Worm (Caenorhabditis elegans) whole organism, L1 larva: Measurements from ENCODE around the gene wrt-5.
A peak's percentile ranks its signal among the peaks of the same experiment; 100 is the strongest.

Experiments
- C16A3.4 ChIP-seq: fragments of 150-350 bp; optimal IDR thresholded peaks from 2 replicates; lab custom pipeline; 2014; ENCODE audit warnings: missing biosample characterization, missing genetic modification characterization
- C34B4.2 ChIP-seq: sonication (generic microtip); optimal IDR thresholded peaks from 2 replicates; lab custom pipeline; 2017; ENCODE audit warnings: mild to moderate bottlenecking, missing genetic modification characterization, missing compliant biosample characterization
- F16B12.6 ChIP-seq: fragments of 150-350 bp; optimal IDR thresholded peaks from 2 replicates; lab custom pipeline; 2014; ENCODE audit warnings: missing biosample characterization, missing genetic modification characterization
- Y116A8C.19 ChIP-seq: sonication (generic microtip); optimal IDR thresholded peaks from 2 replicates; lab custom pipeline; 2016; ENCODE audit warnings: missing compliant biosample characterization, missing genetic modification characterization, borderline replicate concordance
- aha-1 ChIP-seq: fragments of 150-350 bp; optimal IDR thresholded peaks from 2 replicates; lab custom pipeline; 2014; ENCODE audit warnings: missing biosample characterization, missing genetic modification characterization
- alr-1 ChIP-seq: fragments of 200-800 bp; sonication (Bioruptor generic); optimal IDR thresholded peaks from 2 replicates; lab custom pipeline; 2018; ENCODE audit warnings: borderline replicate concordance, mild to moderate bottlenecking, missing genetic modification characterization, missing compliant biosample characterization
- ama-1 ChIP-seq: fragments of 150-350 bp; optimal IDR thresholded peaks from 2 replicates; lab custom pipeline; 2014
- blmp-1 ChIP-seq: fragments of 150-350 bp; optimal IDR thresholded peaks from 2 replicates; lab custom pipeline; 2014; ENCODE audit warnings: missing biosample characterization, missing genetic modification characterization
- ceh-8 ChIP-seq: fragments of 200-800 bp; sonication (Bioruptor generic); optimal IDR thresholded peaks from 2 replicates; lab custom pipeline; 2018; ENCODE audit warnings: mild to moderate bottlenecking, missing genetic modification characterization, moderate library complexity, missing compliant biosample characterization
- ceh-82 ChIP-seq, 3 experiments: fragments of 150-350 bp in 1 of 3; sonication (generic microtip) in 2 of 3; optimal IDR thresholded peaks; 2 replicates each; lab custom pipeline; 2014 to 2017; ENCODE audit warnings: missing biosample characterization in 3 of 3, missing genetic modification characterization in 3 of 3
- ceh-88 ChIP-seq: fragments of 200-800 bp; sonication (Bioruptor generic); IDR thresholded peaks from 2 replicates; pipeline ENCODE4 v1.3.6; 2022; ENCODE audit warnings: missing genetic modification characterization, missing compliant biosample characterization
- ceh-90 ChIP-seq: sonication (generic microtip); optimal IDR thresholded peaks from 2 replicates; lab custom pipeline; 2016; ENCODE audit warnings: missing genetic modification characterization, missing compliant biosample characterization
- dsc-1 ChIP-seq: sonication (generic microtip); optimal IDR thresholded peaks from 2 replicates; lab custom pipeline; 2016; ENCODE audit warnings: mild to moderate bottlenecking, missing genetic modification characterization, missing compliant biosample characterization
- efl-1 ChIP-seq, 4 experiments: fragments of 150-350 bp; optimal IDR thresholded peaks in 3 of 4; peaks in 1 of 4; 1 replicate in 1 of 4; 2 replicates in 3 of 4; lab custom pipeline; 2014; ENCODE audit warnings: missing biosample characterization in 2 of 4, missing genetic modification characterization in 2 of 4, missing genetic modification reagents in 2 of 4
- egl-27 ChIP-seq, 2 experiments: fragments of 150-350 bp in 1 of 2; sonication (generic microtip); optimal IDR thresholded peaks; 3 replicates each; lab custom pipeline; 2017 to 2018; ENCODE audit warnings: missing biosample characterization in 2 of 2, missing genetic modification characterization in 2 of 2, missing genetic modification reagents in 2 of 2
- elt-3 ChIP-seq, 6 experiments: fragments of 150-350 bp in 1 of 6; sonication (generic microtip); optimal IDR thresholded peaks; 2 replicates each; lab custom pipeline; 2017 to 2018; ENCODE audit warnings: missing biosample characterization in 6 of 6, missing genetic modification characterization in 6 of 6, inconsistent platforms in 1 of 6
- ets-5 ChIP-seq: fragments of 200-800 bp; sonication (Bioruptor generic); IDR thresholded peaks from 2 replicates; pipeline ENCODE4 v1.3.6; 2022; ENCODE audit warnings: missing genetic modification characterization, missing compliant biosample characterization
- fkh-4 ChIP-seq: sonication (generic microtip); optimal IDR thresholded peaks from 2 replicates; lab custom pipeline; 2016; ENCODE audit warnings: missing compliant biosample characterization, missing genetic modification characterization, borderline replicate concordance
- fkh-8 ChIP-seq: sonication (generic microtip); optimal IDR thresholded peaks from 2 replicates; lab custom pipeline; 2016; ENCODE audit warnings: mild to moderate bottlenecking, missing genetic modification characterization, missing compliant biosample characterization
- fos-1 ChIP-seq: fragments of 150-350 bp; optimal IDR thresholded peaks from 2 replicates; lab custom pipeline; 2014; ENCODE audit warnings: missing biosample characterization, missing genetic modification characterization
- hpl-2 ChIP-seq: fragments of 150-350 bp; optimal IDR thresholded peaks from 2 replicates; lab custom pipeline; 2014; ENCODE audit warnings: missing biosample characterization, missing genetic modification reagents, missing genetic modification characterization
- jun-1 ChIP-seq: fragments of 150-350 bp; optimal IDR thresholded peaks from 2 replicates; lab custom pipeline; 2014; ENCODE audit warnings: missing biosample characterization, missing genetic modification reagents, missing genetic modification characterization
- lin-13 ChIP-seq: fragments of 150-350 bp; optimal IDR thresholded peaks from 2 replicates; lab custom pipeline; 2014; ENCODE audit warnings: missing biosample characterization, missing genetic modification reagents, missing genetic modification characterization
- lin-14 ChIP-seq: fragments of 200-800 bp; sonication (Bioruptor generic); optimal IDR thresholded peaks from 2 replicates; lab custom pipeline; 2018; ENCODE audit warnings: mild to moderate bottlenecking, missing genetic modification characterization, moderate library complexity, missing compliant biosample characterization
- lin-15B ChIP-seq: fragments of 150-350 bp; sonication (generic microtip); optimal IDR thresholded peaks from 3 replicates; lab custom pipeline; 2014; ENCODE audit warnings: missing biosample characterization, missing genetic modification characterization
- mef-2 ChIP-seq: fragments of 150-350 bp; optimal IDR thresholded peaks from 2 replicates; lab custom pipeline; 2014; ENCODE audit warnings: missing biosample characterization, missing genetic modification characterization
- mep-1 ChIP-seq: fragments of 150-350 bp; optimal IDR thresholded peaks from 2 replicates; lab custom pipeline; 2014; ENCODE audit warnings: missing biosample characterization, missing genetic modification characterization
- nhr-12 ChIP-seq: sonication (generic microtip); optimal IDR thresholded peaks from 2 replicates; lab custom pipeline; 2017; ENCODE audit warnings: missing biosample characterization, missing genetic modification characterization
- nhr-19 ChIP-seq: fragments of 200-800 bp; sonication (Bioruptor generic); conservative IDR thresholded peaks from 2 replicates; pipeline ENCODE4 v1.3.6; 2022; ENCODE audit warnings: missing genetic modification characterization, missing compliant biosample characterization
- nhr-237 ChIP-seq: fragments of 150-350 bp; optimal IDR thresholded peaks from 2 replicates; lab custom pipeline; 2014; ENCODE audit warnings: missing biosample characterization, missing genetic modification characterization
- nhr-71 ChIP-seq: sonication (generic microtip); optimal IDR thresholded peaks from 2 replicates; lab custom pipeline; 2016; ENCODE audit warnings: mild to moderate bottlenecking, missing genetic modification characterization, moderate library complexity, missing compliant biosample characterization
- nhr-76 ChIP-seq: sonication (generic microtip); optimal IDR thresholded peaks from 2 replicates; lab custom pipeline; 2017; ENCODE audit warnings: missing biosample characterization, missing genetic modification characterization
- nhr-84 ChIP-seq: sonication (generic microtip); optimal IDR thresholded peaks from 2 replicates; lab custom pipeline; 2017; ENCODE audit warnings: missing biosample characterization, missing genetic modification characterization
- nhr-85 ChIP-seq: sonication (generic microtip); peaks from one replicate; lab custom pipeline; 2016; ENCODE audit warnings: missing genetic modification characterization, inconsistent platforms, missing compliant biosample characterization
- nhr-90 ChIP-seq: sonication (generic microtip); optimal IDR thresholded peaks from 2 replicates; lab custom pipeline; 2016; ENCODE audit warnings: mild to moderate bottlenecking, missing genetic modification characterization, missing compliant biosample characterization; ENCODE audit not compliant: poor library complexity
- pax-3 ChIP-seq: fragments of 200-800 bp; sonication (Bioruptor generic); optimal IDR thresholded peaks from 2 replicates; lab custom pipeline; 2018; ENCODE audit warnings: mild to moderate bottlenecking, missing genetic modification characterization, moderate library complexity, missing compliant biosample characterization
- rnt-1 ChIP-seq: sonication (generic microtip); optimal IDR thresholded peaks from 2 replicates; lab custom pipeline; 2016; ENCODE audit warnings: mild to moderate bottlenecking, missing genetic modification characterization, moderate library complexity, missing compliant biosample characterization
- skn-1 ChIP-seq: fragments of 150-350 bp; optimal IDR thresholded peaks from 2 replicates; lab custom pipeline; 2014; ENCODE audit warnings: missing biosample characterization, missing genetic modification characterization
- snpc-4 ChIP-seq: fragments of 150-350 bp; optimal IDR thresholded peaks from 2 replicates; lab custom pipeline; 2014; ENCODE audit warnings: missing biosample characterization, missing genetic modification characterization
- sox-4 ChIP-seq: sonication (generic microtip); optimal IDR thresholded peaks from 2 replicates; lab custom pipeline; 2016; ENCODE audit warnings: missing genetic modification characterization, missing compliant biosample characterization
- sptf-1 ChIP-seq: fragments of 150-350 bp; optimal IDR thresholded peaks from 2 replicates; lab custom pipeline; 2014; ENCODE audit warnings: missing biosample characterization, missing genetic modification characterization
- tlp-1 ChIP-seq: fragments of 150-350 bp; optimal IDR thresholded peaks from 2 replicates; lab custom pipeline; 2014; ENCODE audit warnings: missing biosample characterization, missing genetic modification characterization
- unc-62 ChIP-seq: fragments of 150-350 bp; optimal IDR thresholded peaks from 2 replicates; lab custom pipeline; 2014; ENCODE audit warnings: missing biosample characterization, missing genetic modification reagents, missing genetic modification characterization
- zag-1 ChIP-seq: fragments of 150-350 bp; optimal IDR thresholded peaks from 2 replicates; lab custom pipeline; 2014; ENCODE audit warnings: missing biosample characterization, missing genetic modification characterization
- zip-4 ChIP-seq: fragments of 200-800 bp; sonication (Bioruptor generic); optimal IDR thresholded peaks from 2 replicates; lab custom pipeline; 2018; ENCODE audit warnings: mild to moderate bottlenecking, missing genetic modification characterization, moderate library complexity, missing compliant biosample characterization
- ztf-11 ChIP-seq, 2 experiments: sonication (generic microtip); optimal IDR thresholded peaks; 2 replicates each; lab custom pipeline; 2016 to 2017; ENCODE audit warnings: missing genetic modification characterization in 2 of 2, missing biosample characterization in 1 of 2, missing compliant biosample characterization in 1 of 2
- ztf-4 ChIP-seq: fragments of 150-350 bp; optimal IDR thresholded peaks from 2 replicates; lab custom pipeline; 2014; ENCODE audit warnings: missing biosample characterization, missing genetic modification characterization

The wrt-5 gene

DNA sequence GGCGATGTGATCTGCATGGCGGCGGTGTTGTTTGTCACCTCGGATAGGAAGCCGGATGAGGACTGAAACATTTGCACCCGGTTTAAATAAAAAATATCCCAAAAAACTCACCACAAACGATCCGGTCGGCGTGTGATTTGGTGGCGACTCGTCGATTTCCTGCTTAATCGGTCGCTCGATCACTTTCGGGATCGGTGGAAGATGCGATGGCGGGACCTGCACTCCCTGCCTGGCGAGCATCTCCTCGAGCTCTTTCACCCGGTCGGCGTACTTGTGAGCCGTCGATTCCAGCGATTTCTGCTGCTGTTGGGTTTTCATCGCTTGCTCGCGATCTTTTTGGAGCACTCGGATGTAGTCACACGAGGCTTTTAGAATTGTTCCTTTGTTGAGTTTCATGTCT, 34.7 kb downstream of the wrt-5 start:
- TF ChIP-seq nhr-84 (tag; lab: Kevin White, UChicago) (no peak), nhr-90 (no peak), alr-1 (tag; lab: Kevin White, UChicago) (no peak), ztf-4 (tag; lab: Kevin White, UChicago) (no peak), rnt-1 (tag; lab: Kevin White, UChicago) (no peak), nhr-237 (tag; lab: Kevin White, UChicago) (no peak), elt-3 (tag; optimal IDR thresholded peaks at IDR 0.05; lab: Kevin White, UChicago) (no peak), nhr-76 (tag; lab: Kevin White, UChicago) (no peak), ama-1 (lab: Kevin White, UChicago) (no peak), hpl-2 (GFP tag; lab: Kevin White, UChicago) (no peak), lin-15B (tag; lab: Kevin White, UChicago) (no peak), ztf-11 (tag; optimal IDR thresholded peaks at IDR 0.05; lab: Kevin White, UChicago) (no peak), egl-27 (tag; optimal IDR thresholded peaks at IDR 0.05; lab: Kevin White, UChicago) (no peak), zag-1 (tag; lab: Kevin White, UChicago) (no peak), nhr-85 (tag; lab: Kevin White, UChicago) (no peak), ceh-88 (no peak), Y116A8C.19 (tag; lab: Kevin White, UChicago) (no peak), C16A3.4 (tag; lab: Kevin White, UChicago) (no peak), F16B12.6 (tag; lab: Kevin White, UChicago) (no peak), mep-1 (tag; lab: Kevin White, UChicago) (no peak)
- TF ChIP-seq, all 84 proteins: peak for 0

DNA sequence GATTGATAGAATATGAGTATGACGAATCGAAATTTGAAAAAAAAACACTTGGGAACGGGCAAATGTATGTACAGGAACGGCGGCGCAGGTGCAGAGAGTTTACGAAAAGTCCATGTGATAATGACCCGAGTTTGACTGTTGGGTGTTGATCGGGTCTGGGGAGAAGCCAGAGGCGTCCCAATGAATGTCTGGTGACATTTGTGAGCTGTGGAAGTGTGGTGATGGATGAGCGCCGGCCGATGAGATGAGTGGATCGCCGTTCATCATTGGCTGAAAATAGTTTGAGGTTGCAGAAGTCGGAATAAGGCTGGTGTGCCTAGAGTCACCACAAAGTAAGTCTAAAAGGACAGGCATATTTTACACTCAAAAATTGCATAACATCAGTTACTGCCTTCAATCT, 35.8 kb downstream of the wrt-5 start:
- TF ChIP-seq C34B4.2 (tag; lab: Kevin White, UChicago) (no peak), nhr-85 (tag; lab: Kevin White, UChicago) (peak; percentile 42)
- TF ChIP-seq, all 84 proteins: peak for 1

- TF ChIP-seq ceh-82 (tag; optimal IDR thresholded peaks at IDR 0.05; lab: Kevin White, UChicago) = no peak
- no peak for TF ChIP-seq zip-4 (GFP tag; lab: Kevin White, UChicago)
- no peak for TF ChIP-seq sox-4 (tag; lab: Kevin White, UChicago)
- no peak for TF ChIP-seq snpc-4 (tag; lab: Kevin White, UChicago)
- no peak for TF ChIP-seq tlp-1 (tag; lab: Kevin White, UChicago)
- TF ChIP-seq zag-1 (tag; lab: Kevin White, UChicago) = no peak
- peak; percentile 78 for TF ChIP-seq nhr-85 (tag; lab: Kevin White, UChicago)
- no peak for TF ChIP-seq mep-1 (tag; lab: Kevin White, UChicago)
- TF ChIP-seq fkh-8 (tag; lab: Kevin White, UChicago) = no peak
- no peak for TF ChIP-seq unc-62
- TF ChIP-seq mef-2 (tag; lab: Kevin White, UChicago) = no peak
- TF ChIP-seq nhr-237 (tag; lab: Kevin White, UChicago) = no peak
- no peak for TF ChIP-seq blmp-1 (tag; lab: Kevin White, UChicago)
- no peak for TF ChIP-seq nhr-76 (tag; lab: Kevin White, UChicago)
- TF ChIP-seq lin-13 (GFP tag; lab: Kevin White, UChicago) = peak; percentile 32
- TF ChIP-seq ama-1 (lab: Kevin White, UChicago) = no peak
- TF ChIP-seq efl-1 (optimal IDR thresholded peaks at IDR 0.05; lab: Kevin White, UChicago) = no peak
- TF ChIP-seq efl-1 (GFP tag; optimal IDR thresholded peaks at IDR 0.05 in 1 of 2; lab: Kevin White, UChicago) = no peak
- no peak for TF ChIP-seq nhr-84 (tag; lab: Kevin White, UChicago)
- TF ChIP-seq alr-1 (tag; lab: Kevin White, UChicago) = no peak
- no peak for TF ChIP-seq lin-15B (tag; lab: Kevin White, UChicago)
- TF ChIP-seq ceh-90 (tag; lab: Kevin White, UChicago) = no peak
- no peak for TF ChIP-seq sptf-1 (tag; lab: Kevin White, UChicago)
- TF ChIP-seq nhr-90 = no peak
- no peak for TF ChIP-seq jun-1 (tag; lab: Kevin White, UChicago)
- TF ChIP-seq ceh-8 (GFP tag; lab: Kevin White, UChicago) = no peak
- no peak for TF ChIP-seq aha-1 (tag; lab: Kevin White, UChicago)
- no peak for TF ChIP-seq pax-3 (tag; lab: Kevin White, UChicago)
- TF ChIP-seq lin-14 = no peak
- peak; percentile 22 for TF ChIP-seq nhr-71 (tag; lab: Kevin White, UChicago)
- no peak for TF ChIP-seq ztf-11 (tag; optimal IDR thresholded peaks at IDR 0.05; lab: Kevin White, UChicago)
- peak; percentile 1 for TF ChIP-seq rnt-1 (tag; lab: Kevin White, UChicago)
- TF ChIP-seq fos-1 (tag; lab: Kevin White, UChicago) = no peak
- TF ChIP-seq fkh-4 (tag; lab: Kevin White, UChicago) = no peak
- TF ChIP-seq dsc-1 = no peak
- TF ChIP-seq nhr-19 (GFP tag; lab: Robert Waterston, UW) = peak; percentile 29
- no peak for TF ChIP-seq skn-1 (tag; lab: Kevin White, UChicago)
- TF ChIP-seq ets-5 = no peak
- TF ChIP-seq nhr-12 (tag; lab: Kevin White, UChicago) = no peak
These were observed 37.1 kb downstream of the wrt-5 start for ce11 chrIV:4014341-4014826.
